Fruit fly (Drosophila melanogaster) whole organism, embryonic: ENCODE data around the gene CG6901.

Experiments used
- CG31224 ChIP-seq: fragments of 200-800 bp; sonication (Bioruptor generic); IDR thresholded peaks from 2 replicates; pipeline ENCODE4 v1.3.6; 2022; ENCODE audit warnings: missing biosample characterization, missing genetic modification characterization
- CG34376 ChIP-seq: fragments of 200-800 bp; sonication (Bioruptor generic); optimal IDR thresholded peaks from 2 replicates; lab custom pipeline; 2018; ENCODE audit warnings: missing biosample characterization, mild to moderate bottlenecking, missing genetic modification characterization
- CG4820 ChIP-seq: fragments of 200-800 bp; sonication (Bioruptor generic); optimal IDR thresholded peaks from 3 replicates; lab custom pipeline; 2016; ENCODE audit warnings: missing biosample characterization, missing genetic modification characterization
- CG5245 ChIP-seq: fragments of 200-800 bp; sonication (Bioruptor generic); optimal IDR thresholded peaks from 3 replicates; lab custom pipeline; 2016; ENCODE audit warnings: missing biosample characterization, missing genetic modification characterization
- CG7786 ChIP-seq: fragments of 200-800 bp; sonication (Bioruptor generic); optimal IDR thresholded peaks from 2 replicates; lab custom pipeline; 2016; ENCODE audit warnings: missing biosample characterization, missing genetic modification characterization
- E2f1 ChIP-seq: fragments of 200-800 bp; sonication (Bioruptor generic); IDR thresholded peaks from 2 replicates; pipeline ENCODE4 v1.3.6; 2022; ENCODE audit warnings: missing biosample characterization, missing genetic modification characterization
- Hey ChIP-seq: fragments of 200-800 bp; sonication (Bioruptor generic); optimal IDR thresholded peaks from 3 replicates; lab custom pipeline; 2018; ENCODE audit warnings: missing biosample characterization, mild to moderate bottlenecking, missing genetic modification characterization
- TFAM ChIP-seq: fragments of 200-800 bp; sonication (Bioruptor generic); optimal IDR thresholded peaks from 2 replicates; lab custom pipeline; 2017; ENCODE audit warnings: missing biosample characterization, missing genetic modification characterization, inconsistent platforms
- ap ChIP-seq: fragments of 200-800 bp; sonication (Bioruptor generic); IDR thresholded peaks from 2 replicates; pipeline ENCODE4 v1.3.6; 2022; ENCODE audit warnings: missing biosample characterization, missing genetic modification characterization
- hkb ChIP-seq, 2 experiments: fragments of 200-800 bp in 1 of 2; fragments of >200 bp in 1 of 2; sonication (Bioruptor generic) in 1 of 2; IDR thresholded peaks in 1 of 2; optimal IDR thresholded peaks in 1 of 2; 2 replicates each; pipeline versions ENCODE4 v1.3.6 to Lab custom; 2017 to 2022; ENCODE audit warnings: missing biosample characterization in 1 of 2, missing genetic modification characterization in 1 of 2
- nerfin-1 ChIP-seq: fragments of 200-800 bp; sonication (Bioruptor generic); optimal IDR thresholded peaks from 3 replicates; lab custom pipeline; 2019; ENCODE audit warnings: missing biosample characterization, mild to moderate bottlenecking, missing genetic modification characterization, moderate library complexity
- wek ChIP-seq: fragments of 200-800 bp; sonication (Bioruptor generic); optimal IDR thresholded peaks from 3 replicates; lab custom pipeline; 2018; ENCODE audit warnings: missing biosample characterization, mild to moderate bottlenecking, missing genetic modification characterization, moderate library complexity
- wor ChIP-seq: fragments of 200-800 bp; sonication (Bioruptor generic); IDR thresholded peaks from 2 replicates; pipeline ENCODE4 v1.3.6; 2022; ENCODE audit warnings: missing biosample characterization, missing genetic modification characterization
- zen ChIP-seq: fragments of 200-800 bp; sonication (Bioruptor generic); optimal IDR thresholded peaks from 3 replicates; lab custom pipeline; 2018; ENCODE audit warnings: missing biosample characterization, mild to moderate bottlenecking, missing genetic modification characterization, moderate library complexity

- TF ChIP-seq CG31224 (GFP tag; lab: Robert Waterston, UW), result no peak
- TF ChIP-seq CG5245 (GFP tag; lab: Kevin White, UChicago), result no peak
- no peak for TF ChIP-seq ap (GFP tag; lab: Robert Waterston, UW)
- no peak for TF ChIP-seq TFAM (GFP tag; lab: Kevin White, UChicago)
- TF ChIP-seq CG4820 (GFP tag; lab: Kevin White, UChicago), result no peak
- TF ChIP-seq Hey, result no peak
- no peak for TF ChIP-seq CG7786 (GFP tag; lab: Kevin White, UChicago)
- TF ChIP-seq hkb (optimal IDR thresholded peaks at IDR 0.05; lab: Kevin White, UChicago), result no peak
- no peak for TF ChIP-seq hkb (GFP tag; IDR thresholded peaks at IDR 0.05; lab: Robert Waterston, UW)
- no peak for TF ChIP-seq nerfin-1 (tag; lab: Kevin White, UChicago)
- no peak for TF ChIP-seq zen (tag; lab: Kevin White, UChicago)
- TF ChIP-seq wor, result no peak
- no peak for TF ChIP-seq CG34376 (GFP tag; lab: Kevin White, UChicago)
- no peak for TF ChIP-seq wek (GFP tag; lab: Kevin White, UChicago)
- TF ChIP-seq E2f1 (GFP tag; lab: Robert Waterston, UW), result no peak
Observed at dm6 chr3R:16316747-16317146, 6.5 kb upstream of the CG6901 start.
